Worm (Caenorhabditis elegans) whole organism, L4 larva: ENCODE results near the gene ZC443.2.

Source experiments
- ZK546.5 ChIP-seq, 2 experiments: sonication (generic microtip); optimal IDR thresholded peaks; 2 replicates each; lab custom pipeline; 2017; ENCODE audit warnings: missing biosample characterization in 2 of 2, missing genetic modification characterization in 2 of 2
- daf-16 ChIP-seq, 3 experiments: sonication (generic microtip); optimal IDR thresholded peaks; 2 replicates each; lab custom pipeline; 2016 to 2017; ENCODE audit warnings: missing genetic modification characterization in 3 of 3, missing genetic modification reagents in 3 of 3, mild to moderate bottlenecking in 2 of 3, missing compliant biosample characterization in 2 of 3, missing biosample characterization in 1 of 3, moderate library complexity in 1 of 3
- lin-15B ChIP-seq: fragments of 150-350 bp; sonication (generic microtip); optimal IDR thresholded peaks from 3 replicates; lab custom pipeline; 2014; ENCODE audit warnings: missing biosample characterization, missing genetic modification characterization
- nhr-76 ChIP-seq: fragments of 150-350 bp; optimal IDR thresholded peaks from 2 replicates; lab custom pipeline; 2014; ENCODE audit warnings: missing biosample characterization, missing genetic modification characterization
- snpc-4 ChIP-seq: fragments of 150-350 bp; optimal IDR thresholded peaks from 2 replicates; lab custom pipeline; 2014; ENCODE audit warnings: missing biosample characterization, missing genetic modification characterization
- spr-1 ChIP-seq: sonication (generic microtip); optimal IDR thresholded peaks from 2 replicates; lab custom pipeline; 2016; ENCODE audit warnings: mild to moderate bottlenecking, missing genetic modification characterization, missing compliant biosample characterization

- no peak for TF ChIP-seq snpc-4
- TF ChIP-seq ZK546.5 (tag; optimal IDR thresholded peaks at IDR 0.05; lab: Kevin White, UChicago): no peak
- no peak for TF ChIP-seq lin-15B (tag; lab: Kevin White, UChicago)
- no peak for TF ChIP-seq spr-1
- TF ChIP-seq nhr-76 (tag; lab: Kevin White, UChicago): no peak
- no peak for TF ChIP-seq daf-16 (GFP tag; optimal IDR thresholded peaks at IDR 0.05; lab: Kevin White, UChicago)
- no peak for TF ChIP-seq daf-16 (tag; optimal IDR thresholded peaks at IDR 0.05; lab: Kevin White, UChicago)
Measured at ce11 chrV:12773852-12774251, 37.1 kb downstream of the ZC443.2 start.
